Fruit fly (Drosophila melanogaster): ENCODE measurements around the gene CG18048.

- no peak for TF ChIP-seq Blimp-1 (GFP tag; optimal IDR thresholded peaks at IDR 0.05)
- TF ChIP-seq CG6276 (GFP tag; optimal IDR thresholded peaks at IDR 0.05) = no peak
- TF ChIP-seq svp (GFP tag) = no peak
- TF ChIP-seq CG11294 (GFP tag; IDR thresholded peaks at IDR 0.05) = no peak
- no peak for TF ChIP-seq Sox14 (GFP tag; optimal IDR thresholded peaks at IDR 0.05)
- no peak for TF ChIP-seq Sox102F (GFP tag; optimal IDR thresholded peaks at IDR 0.05)
- TF ChIP-seq esn (GFP tag; optimal IDR thresholded peaks at IDR 0.05) = no peak
- no peak for TF ChIP-seq dac (GFP tag; optimal IDR thresholded peaks at IDR 0.05)
- no peak for TF ChIP-seq CG3919 (GFP tag; optimal IDR thresholded peaks at IDR 0.05)
- TF ChIP-seq CG32006 (GFP tag; optimal IDR thresholded peaks at IDR 0.05) = no peak
Observed at dm6 chr3R:6297164-6297563, 48.7 kb upstream of the CG18048 start.
